Worm (Caenorhabditis elegans) whole organism, young adult: ENCODE results near the gene hpl-1.

Source experiments
- B0035.1 ChIP-seq: sonication (generic microtip); optimal IDR thresholded peaks from 2 replicates; lab custom pipeline; 2016; ENCODE audit warnings: missing genetic modification characterization, mild to moderate bottlenecking, missing compliant biosample characterization, missing genotype, missing genetic modification reagents
- B0261.1 ChIP-seq: sonication (generic microtip); optimal IDR thresholded peaks from 2 replicates; lab custom pipeline; 2016; ENCODE audit warnings: mild to moderate bottlenecking, missing genetic modification characterization, moderate library complexity, missing compliant biosample characterization
- C06A6.2 ChIP-seq: fragments of 200-800 bp; sonication (Bioruptor generic); conservative IDR thresholded peaks from 2 replicates; pipeline ENCODE4 v1.3.6; 2022; ENCODE audit warnings: missing genetic modification characterization, missing compliant biosample characterization
- D2030.7 ChIP-seq: fragments of 200-800 bp; sonication (Bioruptor generic); IDR thresholded peaks from 2 replicates; pipeline ENCODE4 v1.3.6; 2022; ENCODE audit warnings: missing genetic modification reagents, missing genetic modification characterization, missing compliant biosample characterization
- F23B12.7 ChIP-seq: sonication (generic microtip); optimal IDR thresholded peaks from 2 replicates; lab custom pipeline; 2017; ENCODE audit warnings: missing genetic modification characterization, mild to moderate bottlenecking, missing compliant biosample characterization, antibody characterized with exemption, moderate library complexity; ENCODE audit not compliant: insufficient read depth
- F37B4.10 ChIP-seq: fragments of 200-800 bp; sonication (Bioruptor generic); IDR thresholded peaks from 2 replicates; pipeline ENCODE4 v1.3.6; 2022; ENCODE audit warnings: missing genetic modification characterization, missing compliant biosample characterization
- F57A8.1 ChIP-seq: fragments of 200-800 bp; sonication (Bioruptor generic); optimal IDR thresholded peaks from 2 replicates; lab custom pipeline; 2018; ENCODE audit warnings: mild to moderate bottlenecking, missing genetic modification characterization, moderate library complexity, missing compliant biosample characterization
- ZK185.1 ChIP-seq: sonication (generic microtip); optimal IDR thresholded peaks from 2 replicates; lab custom pipeline; 2016; ENCODE audit warnings: mild to moderate bottlenecking, missing genetic modification characterization, missing compliant biosample characterization; ENCODE audit not compliant: poor library complexity, severe bottlenecking
- athp-1 ChIP-seq: sonication (generic microtip); optimal IDR thresholded peaks from 2 replicates; lab custom pipeline; 2017; ENCODE audit warnings: mild to moderate bottlenecking, missing genetic modification characterization, missing compliant biosample characterization
- bed-1 ChIP-seq: fragments of 200-800 bp; sonication (Bioruptor generic); IDR thresholded peaks from 2 replicates; pipeline ENCODE4 v1.3.6; 2022; ENCODE audit warnings: missing genetic modification reagents, missing genetic modification characterization, missing compliant biosample characterization
- cebp-1 ChIP-seq, 2 experiments: fragments of 200-800 bp in 1 of 2; sonication (Bioruptor generic) in 1 of 2; sonication (generic microtip) in 1 of 2; IDR thresholded peaks in 1 of 2; optimal IDR thresholded peaks in 1 of 2; 2 replicates each; pipeline versions ENCODE4 v1.3.6 to Lab custom; 2017 to 2022; ENCODE audit warnings: missing compliant biosample characterization in 2 of 2, missing genetic modification characterization in 2 of 2, mild to moderate bottlenecking in 1 of 2, missing genetic modification reagents in 1 of 2, moderate library complexity in 1 of 2
- ceh-79 ChIP-seq: sonication (generic microtip); optimal IDR thresholded peaks from 2 replicates; lab custom pipeline; 2017; ENCODE audit warnings: mild to moderate bottlenecking, missing genetic modification characterization, missing compliant biosample characterization
- die-1 ChIP-seq: sonication (generic microtip); optimal IDR thresholded peaks from 2 replicates; lab custom pipeline; 2016; ENCODE audit warnings: missing genotype, mild to moderate bottlenecking, missing genetic modification characterization, missing compliant biosample characterization
- dox-1 ChIP-seq: fragments of 200-800 bp; sonication (Bioruptor generic); IDR thresholded peaks from 2 replicates; pipeline ENCODE4 v1.3.6; 2022; ENCODE audit warnings: missing genetic modification reagents, missing genetic modification characterization, missing compliant biosample characterization
- dpl-1 ChIP-seq: fragments of 150-350 bp; optimal IDR thresholded peaks from 2 replicates; lab custom pipeline; 2014; ENCODE audit warnings: missing biosample characterization, missing genetic modification reagents, missing genetic modification characterization
- efl-1 ChIP-seq: fragments of 150-350 bp; optimal IDR thresholded peaks from 2 replicates; lab custom pipeline; 2014; ENCODE audit warnings: missing biosample characterization, missing genetic modification reagents, missing genetic modification characterization
- egl-18 ChIP-seq: fragments of 200-800 bp; sonication (Bioruptor generic); IDR thresholded peaks from 2 replicates; pipeline ENCODE4 v1.3.6; 2022; ENCODE audit warnings: missing genetic modification reagents, missing genetic modification characterization, missing compliant biosample characterization
- gei-17 ChIP-seq: fragments of 200-800 bp; sonication (Bioruptor generic); optimal IDR thresholded peaks from 2 replicates; lab custom pipeline; 2018; ENCODE audit warnings: mild to moderate bottlenecking, missing genetic modification characterization, missing compliant biosample characterization
- hmg-1.2 ChIP-seq: fragments of 200-800 bp; sonication (Bioruptor generic); IDR thresholded peaks from 2 replicates; pipeline ENCODE4 v1.3.6; 2022; ENCODE audit warnings: missing genetic modification reagents, missing genetic modification characterization, missing compliant biosample characterization
- hmg-20 ChIP-seq: fragments of 200-800 bp; sonication (Bioruptor generic); IDR thresholded peaks from 2 replicates; pipeline ENCODE4 v1.3.6; 2022; ENCODE audit warnings: missing genetic modification reagents, missing genetic modification characterization, missing compliant biosample characterization
- let-526 ChIP-seq: fragments of 200-800 bp; sonication (Bioruptor generic); IDR thresholded peaks from 2 replicates; pipeline ENCODE4 v1.3.6; 2022; ENCODE audit warnings: missing genetic modification reagents, missing genetic modification characterization, missing compliant biosample characterization
- let-607 ChIP-seq, 2 experiments: fragments of 200-800 bp in 1 of 2; sonication (Bioruptor generic) in 1 of 2; sonication (generic microtip) in 1 of 2; optimal IDR thresholded peaks; 2 replicates each; lab custom pipeline; 2016 to 2018; ENCODE audit warnings: mild to moderate bottlenecking in 2 of 2, missing compliant biosample characterization in 2 of 2, missing genetic modification characterization in 2 of 2, moderate library complexity in 2 of 2, missing genotype in 1 of 2
- madf-10 ChIP-seq: sonication (generic microtip); optimal IDR thresholded peaks from 2 replicates; lab custom pipeline; 2016; ENCODE audit warnings: mild to moderate bottlenecking, missing genetic modification characterization, missing compliant biosample characterization
- mes-4 ChIP-seq: sonication (generic microtip); optimal IDR thresholded peaks from 2 replicates; lab custom pipeline; 2016; ENCODE audit warnings: missing genotype, missing genetic modification characterization, missing compliant biosample characterization
- mxl-1 ChIP-seq: sonication (generic microtip); optimal IDR thresholded peaks from 2 replicates; lab custom pipeline; 2016; ENCODE audit warnings: missing genetic modification characterization, missing compliant biosample characterization
- nhr-80 ChIP-seq: sonication (generic microtip); optimal IDR thresholded peaks from 2 replicates; lab custom pipeline; 2016; ENCODE audit warnings: missing genetic modification characterization, missing compliant biosample characterization
- nhr-90 ChIP-seq: sonication (generic microtip); optimal IDR thresholded peaks from 2 replicates; lab custom pipeline; 2016; ENCODE audit warnings: missing genotype, mild to moderate bottlenecking, missing genetic modification characterization, missing compliant biosample characterization
- pbrm-1 ChIP-seq: fragments of 200-800 bp; sonication (Bioruptor generic); IDR thresholded peaks from 2 replicates; pipeline ENCODE4 v1.3.6; 2022; ENCODE audit warnings: missing genetic modification reagents, missing genetic modification characterization, missing compliant biosample characterization
- rcor-1 ChIP-seq: fragments of 200-800 bp; sonication (Bioruptor generic); IDR thresholded peaks from 2 replicates; pipeline ENCODE4 v1.3.6; 2022; ENCODE audit warnings: missing genetic modification reagents, missing genetic modification characterization, missing compliant biosample characterization
- rec-8 ChIP-seq, 2 experiments: sonication (generic microtip); optimal IDR thresholded peaks; 2 replicates each; lab custom pipeline; 2016; ENCODE audit warnings: mild to moderate bottlenecking in 2 of 2, missing genetic modification characterization in 2 of 2, missing genetic modification reagents in 2 of 2, missing genotype in 2 of 2, missing biosample characterization in 1 of 2, missing compliant biosample characterization in 1 of 2, moderate library complexity in 1 of 2
- rpc-1 ChIP-seq, 2 experiments: fragments of 150-350 bp in 1 of 2; sonication (generic microtip) in 1 of 2; optimal IDR thresholded peaks; 2 replicates each; lab custom pipeline; 2014 to 2018; ENCODE audit warnings: missing biosample characterization in 1 of 2, missing genetic modification characterization in 1 of 2, missing genetic modification reagents in 1 of 2, missing genotype in 1 of 2
- snpc-1.1 ChIP-seq: sonication (generic microtip); optimal IDR thresholded peaks from 2 replicates; lab custom pipeline; 2017; ENCODE audit warnings: missing genetic modification characterization, mild to moderate bottlenecking, missing compliant biosample characterization, antibody characterized with exemption, moderate library complexity, missing genotype, missing genetic modification reagents; ENCODE audit not compliant: insufficient read depth
- snpc-1.3 ChIP-seq: sonication (generic microtip); optimal IDR thresholded peaks from 2 replicates; lab custom pipeline; 2017; ENCODE audit warnings: missing genetic modification characterization, mild to moderate bottlenecking, missing compliant biosample characterization, antibody characterized with exemption, moderate library complexity, missing genotype, missing genetic modification reagents; ENCODE audit not compliant: insufficient read depth
- snpc-3.4 ChIP-seq: sonication (generic microtip); optimal IDR thresholded peaks from 2 replicates; lab custom pipeline; 2017; ENCODE audit warnings: missing genetic modification characterization, mild to moderate bottlenecking, missing compliant biosample characterization, antibody characterized with exemption, moderate library complexity, missing genotype, missing genetic modification reagents
- snpc-4 ChIP-seq, 5 experiments: fragments of 150-350 bp in 1 of 5; sonication (generic microtip) in 4 of 5; optimal IDR thresholded peaks; 2 replicates each; lab custom pipeline; 2014 to 2018; ENCODE audit warnings: missing genetic modification characterization in 5 of 5, missing biosample characterization in 3 of 5, antibody characterized with exemption in 2 of 5, mild to moderate bottlenecking in 2 of 5, missing compliant biosample characterization in 2 of 5, missing genotype in 2 of 5, moderate library complexity in 2 of 5, missing genetic modification reagents in 1 of 5
- tbp1 ChIP-seq: fragments of 200-800 bp; sonication (Bioruptor generic); optimal IDR thresholded peaks from 2 replicates; lab custom pipeline; 2018; ENCODE audit warnings: mild to moderate bottlenecking, missing genetic modification characterization, missing compliant biosample characterization
- xnd-1 ChIP-seq: sonication (generic microtip); optimal IDR thresholded peaks from 2 replicates; lab custom pipeline; 2016; ENCODE audit warnings: missing genotype, missing genetic modification reagents, missing genetic modification characterization, missing compliant biosample characterization
- ztf-18 ChIP-seq: sonication (generic microtip); optimal IDR thresholded peaks from 2 replicates; lab custom pipeline; 2016; ENCODE audit warnings: missing genotype, mild to moderate bottlenecking, missing genetic modification characterization, missing compliant biosample characterization
- ztf-22 ChIP-seq: fragments of 200-800 bp; sonication (Bioruptor generic); optimal IDR thresholded peaks from 2 replicates; lab custom pipeline; 2018; ENCODE audit warnings: mild to moderate bottlenecking, missing genetic modification characterization, moderate library complexity, missing compliant biosample characterization

The hpl-1 gene

ce11 chrX:13261037-13261592 lies 15.9 kb downstream of the hpl-1 start:
- 0 out of 2 replicates have a peak, but pooled peaks have one; percentile 17 for TF ChIP-seq dox-1 (GFP tag; lab: Robert Waterston, UW)
- peak; percentile 69 for TF ChIP-seq rpc-1 (optimal IDR thresholded peaks at IDR 0.05; lab: Kevin White, UChicago)
- peak; percentile 84 for TF ChIP-seq rpc-1 (tag; optimal IDR thresholded peaks at IDR 0.05; lab: Kevin White, UChicago)
- peak; percentile 10 for TF ChIP-seq ZK185.1 (tag; lab: Kevin White, UChicago)
- peak; percentile 27 for TF ChIP-seq snpc-1.3 (tag; lab: Kevin White, UChicago)
- TF ChIP-seq nhr-80 (tag; lab: Kevin White, UChicago): peak; percentile 8
- TF ChIP-seq madf-10 (tag; lab: Kevin White, UChicago): peak; percentile 31
- peak; percentile 68 for TF ChIP-seq snpc-4 (GFP tag; optimal IDR thresholded peaks at IDR 0.05; lab: Kevin White, UChicago)
- peak in 3 of 4 experiments; percentile 63 to 91 (median 86) for TF ChIP-seq snpc-4 (tag; optimal IDR thresholded peaks at IDR 0.05; lab: Kevin White, UChicago)
- TF ChIP-seq rec-8 (tag; optimal IDR thresholded peaks at IDR 0.05; lab: Kevin White, UChicago): peak in 1 of 2 experiments; percentile 38
- TF ChIP-seq nhr-90: peak; percentile 36
- peak; percentile 58; the same call in 1 of the 2 replicates for TF ChIP-seq pbrm-1 (GFP tag; lab: Robert Waterston, UW)
- TF ChIP-seq egl-18: 0 out of 2 replicates have a peak, but pooled peaks have one; percentile 16
- TF ChIP-seq B0035.1 (tag; lab: Kevin White, UChicago): peak; percentile 5
- TF ChIP-seq ztf-18 (tag; lab: Kevin White, UChicago): peak; percentile 10
- TF ChIP-seq die-1: peak; percentile 74
- TF ChIP-seq snpc-3.4 (tag; lab: Kevin White, UChicago): peak; percentile 37
- TF ChIP-seq tbp1 (GFP tag; lab: Kevin White, UChicago): peak; percentile 86
- peak; percentile 24 for TF ChIP-seq snpc-1.1 (tag; lab: Kevin White, UChicago)
- TF ChIP-seq D2030.7 (GFP tag; lab: Robert Waterston, UW): 0 out of 2 replicates have a peak, but pooled peaks have one; percentile 16
- TF ChIP-seq hmg-1.2 (GFP tag; lab: Robert Waterston, UW): peak; percentile 38
- TF ChIP-seq B0261.1: peak; percentile 66

- TF ChIP-seq efl-1 (no peak), mes-4 (tag; lab: Kevin White, UChicago) (no peak)
- TF ChIP-seq, all 124 proteins: peak for 0
These were observed 17.0 kb downstream of the hpl-1 start, which contains the start of gene K09A11.1 for ce11 chrX:13262195-13262594. K09A11.1 (plus strand) TSS chrX:13262495.

ce11 chrX:13264550-13264949 lies 19.4 kb downstream of the hpl-1 start:
- TF ChIP-seq ceh-79 (tag; lab: Kevin White, UChicago): no peak
- TF ChIP-seq let-607 (tag; optimal IDR thresholded peaks at IDR 0.05; lab: Kevin White, UChicago): peak; percentile 0 to 52
- TF ChIP-seq xnd-1 (tag; lab: Kevin White, UChicago): no peak
- TF ChIP-seq B0035.1 (tag; lab: Kevin White, UChicago): peak; percentile 53
- TF ChIP-seq ZK185.1 (tag; lab: Kevin White, UChicago): peak; percentile 60
- no peak for TF ChIP-seq ztf-22 (GFP tag; lab: Kevin White, UChicago)
- peak; percentile 41 for TF ChIP-seq F57A8.1 (GFP tag; lab: Kevin White, UChicago)
- peak; percentile 95 for TF ChIP-seq rpc-1 (optimal IDR thresholded peaks at IDR 0.05; lab: Kevin White, UChicago)
- peak; percentile 93 for TF ChIP-seq rpc-1 (tag; optimal IDR thresholded peaks at IDR 0.05; lab: Kevin White, UChicago)
- TF ChIP-seq bed-1 (GFP tag; lab: Robert Waterston, UW): no peak
- peak; percentile 67 for TF ChIP-seq mes-4 (tag; lab: Kevin White, UChicago)
- TF ChIP-seq cebp-1 (GFP tag; IDR thresholded peaks at IDR 0.05; lab: Robert Waterston, UW): no peak; the same call in 1 of the 2 replicates
- TF ChIP-seq cebp-1 (tag; optimal IDR thresholded peaks at IDR 0.05; lab: Kevin White, UChicago): no peak
- TF ChIP-seq F23B12.7: peak; percentile 72
- peak; percentile 85 for TF ChIP-seq rcor-1 (GFP tag; lab: Robert Waterston, UW)
- no peak for TF ChIP-seq C06A6.2
- TF ChIP-seq hmg-20 (GFP tag; lab: Robert Waterston, UW): peak; percentile 35; the same call in 1 of the 2 replicates
- TF ChIP-seq athp-1 (tag; lab: Kevin White, UChicago): peak; percentile 24
- TF ChIP-seq F37B4.10 (GFP tag; lab: Robert Waterston, UW): peak; percentile 89; the same call in 1 of the 2 replicates
- TF ChIP-seq gei-17 (GFP tag; lab: Kevin White, UChicago): peak; percentile 60
- TF ChIP-seq let-526 (GFP tag; lab: Robert Waterston, UW): 0 out of 2 replicates have a peak, but pooled peaks have one; percentile 49
- TF ChIP-seq mxl-1 (tag; lab: Kevin White, UChicago): peak; percentile 78
- TF ChIP-seq die-1: peak; percentile 89
- no peak for TF ChIP-seq dpl-1
- no peak for TF ChIP-seq efl-1
